Worm (Caenorhabditis elegans) whole organism, late embryonic: ENCODE measurements around the gene Y43F8B.10.

Experiments used
- C38D4.7 ChIP-seq: fragments of 200-800 bp; sonication (Bioruptor generic); optimal IDR thresholded peaks from 2 replicates; lab custom pipeline; 2018; ENCODE audit warnings: mild to moderate bottlenecking, missing genetic modification characterization, moderate library complexity, missing compliant biosample characterization
- K02D7.2 ChIP-seq: sonication (generic microtip); optimal IDR thresholded peaks from 2 replicates; lab custom pipeline; 2017; ENCODE audit warnings: mild to moderate bottlenecking, missing genetic modification characterization, missing compliant biosample characterization
- T23F11.4 ChIP-seq: fragments of 200-800 bp; sonication (Bioruptor generic); optimal IDR thresholded peaks from 2 replicates; lab custom pipeline; 2018; ENCODE audit warnings: mild to moderate bottlenecking, missing genetic modification characterization, missing compliant biosample characterization
- Y22D7AL.16 ChIP-seq: sonication (generic microtip); optimal IDR thresholded peaks from 2 replicates; lab custom pipeline; 2016; ENCODE audit warnings: missing genetic modification characterization, missing compliant biosample characterization
- ama-1 ChIP-seq: fragments of 150-350 bp; optimal IDR thresholded peaks from 2 replicates; lab custom pipeline; 2014
- ceh-14 ChIP-seq: sonication (generic microtip); optimal IDR thresholded peaks from 2 replicates; lab custom pipeline; 2016; ENCODE audit warnings: missing genotype, missing genetic modification characterization, missing compliant biosample characterization
- ceh-19 ChIP-seq: fragments of 200-800 bp; sonication (Bioruptor generic); optimal IDR thresholded peaks from 2 replicates; lab custom pipeline; 2018; ENCODE audit warnings: mild to moderate bottlenecking, missing genetic modification characterization, missing compliant biosample characterization
- ceh-2 ChIP-seq: sonication (generic microtip); optimal IDR thresholded peaks from 2 replicates; lab custom pipeline; 2016; ENCODE audit warnings: missing genotype, missing genetic modification characterization, missing compliant biosample characterization
- ceh-45 ChIP-seq: fragments of 200-800 bp; sonication (Bioruptor generic); IDR thresholded peaks from 2 replicates; pipeline ENCODE4 v1.3.6; 2022; ENCODE audit warnings: missing genetic modification reagents, missing genetic modification characterization, missing compliant biosample characterization
- ceh-48 ChIP-seq: sonication (generic microtip); optimal IDR thresholded peaks from 2 replicates; lab custom pipeline; 2016; ENCODE audit warnings: missing genetic modification characterization, inconsistent platforms, missing compliant biosample characterization
- ceh-6 ChIP-seq: fragments of 200-800 bp; sonication (Bioruptor generic); optimal IDR thresholded peaks from 2 replicates; lab custom pipeline; 2018; ENCODE audit warnings: mild to moderate bottlenecking, missing genetic modification characterization, missing compliant biosample characterization
- che-1 ChIP-seq: sonication (generic microtip); optimal IDR thresholded peaks from 2 replicates; lab custom pipeline; 2016; ENCODE audit warnings: mild to moderate bottlenecking, missing genetic modification characterization, missing compliant biosample characterization
- dmd-4 ChIP-seq: sonication (generic microtip); optimal IDR thresholded peaks from 2 replicates; lab custom pipeline; 2016; ENCODE audit warnings: borderline replicate concordance, missing genetic modification characterization, missing compliant biosample characterization
- elt-2 ChIP-seq: sonication (generic microtip); optimal IDR thresholded peaks from 2 replicates; lab custom pipeline; 2016; ENCODE audit warnings: missing genetic modification reagents, missing genetic modification characterization, missing compliant biosample characterization
- eyg-1 ChIP-seq: sonication (generic microtip); optimal IDR thresholded peaks from 2 replicates; lab custom pipeline; 2016; ENCODE audit warnings: missing genotype, missing genetic modification characterization, missing compliant biosample characterization
- fax-1 ChIP-seq: sonication (generic microtip); optimal IDR thresholded peaks from 2 replicates; lab custom pipeline; 2016; ENCODE audit warnings: missing genotype, missing genetic modification characterization, missing compliant biosample characterization
- gmeb-2 ChIP-seq: sonication (generic microtip); optimal IDR thresholded peaks from 2 replicates; lab custom pipeline; 2016; ENCODE audit warnings: missing genetic modification characterization, inconsistent platforms, missing compliant biosample characterization
- hlh-15 ChIP-seq: sonication (generic microtip); optimal IDR thresholded peaks from 2 replicates; lab custom pipeline; 2016; ENCODE audit warnings: missing genetic modification characterization, missing compliant biosample characterization
- hlh-6 ChIP-seq: sonication (generic microtip); optimal IDR thresholded peaks from 2 replicates; lab custom pipeline; 2016; ENCODE audit warnings: missing genotype, missing genetic modification characterization, missing compliant biosample characterization
- nfya-1 ChIP-seq: sonication (generic microtip); optimal IDR thresholded peaks from 2 replicates; lab custom pipeline; 2017; ENCODE audit warnings: missing genetic modification characterization, mild to moderate bottlenecking, missing compliant biosample characterization, antibody characterized with exemption, moderate library complexity
- odd-2 ChIP-seq: sonication (generic microtip); optimal IDR thresholded peaks from 2 replicates; lab custom pipeline; 2017; ENCODE audit warnings: antibody characterized with exemption, mild to moderate bottlenecking, missing genetic modification characterization, missing compliant biosample characterization
- pat-9 ChIP-seq: fragments of 200-800 bp; sonication (Bioruptor generic); optimal IDR thresholded peaks from 2 replicates; lab custom pipeline; 2018; ENCODE audit warnings: mild to moderate bottlenecking, missing genetic modification characterization, moderate library complexity, missing compliant biosample characterization
- pax-1 ChIP-seq: fragments of 150-350 bp; optimal IDR thresholded peaks from 2 replicates; lab custom pipeline; 2014; ENCODE audit warnings: missing biosample characterization, missing genetic modification characterization
- pqm-1 ChIP-seq: sonication (generic microtip); optimal IDR thresholded peaks from 2 replicates; lab custom pipeline; 2016; ENCODE audit warnings: missing genetic modification characterization, missing compliant biosample characterization
- ref-2 ChIP-seq: sonication (generic microtip); optimal IDR thresholded peaks from 2 replicates; lab custom pipeline; 2016; ENCODE audit warnings: missing genetic modification characterization, missing compliant biosample characterization
- rnt-1 ChIP-seq: sonication (generic microtip); optimal IDR thresholded peaks from 2 replicates; lab custom pipeline; 2016; ENCODE audit warnings: missing genetic modification characterization, missing compliant biosample characterization
- sdc-2 ChIP-seq: sonication (generic microtip); optimal IDR thresholded peaks from 2 replicates; lab custom pipeline; 2016; ENCODE audit warnings: missing genotype, missing genetic modification characterization, missing compliant biosample characterization
- sox-2 ChIP-seq: fragments of 200-800 bp; sonication (Bioruptor generic); IDR thresholded peaks from 2 replicates; pipeline ENCODE4 v1.3.6; 2022; ENCODE audit warnings: missing genetic modification reagents, missing genetic modification characterization, missing compliant biosample characterization
- ttx-3 ChIP-seq: sonication (generic microtip); optimal IDR thresholded peaks from 2 replicates; lab custom pipeline; 2016; ENCODE audit warnings: missing genetic modification reagents, missing genetic modification characterization, missing compliant biosample characterization
- unc-42 ChIP-seq: sonication (generic microtip); optimal IDR thresholded peaks from 2 replicates; lab custom pipeline; 2016; ENCODE audit warnings: missing genotype, missing genetic modification characterization, missing compliant biosample characterization
- unc-55 ChIP-seq: sonication (generic microtip); optimal IDR thresholded peaks from 2 replicates; lab custom pipeline; 2017; ENCODE audit warnings: missing biosample characterization, missing genetic modification reagents, missing genetic modification characterization
- ztf-16 ChIP-seq: sonication (generic microtip); optimal IDR thresholded peaks from 2 replicates; lab custom pipeline; 2017; ENCODE audit warnings: missing genetic modification characterization, missing compliant biosample characterization

Gene Y43F8B.10

DNA sequence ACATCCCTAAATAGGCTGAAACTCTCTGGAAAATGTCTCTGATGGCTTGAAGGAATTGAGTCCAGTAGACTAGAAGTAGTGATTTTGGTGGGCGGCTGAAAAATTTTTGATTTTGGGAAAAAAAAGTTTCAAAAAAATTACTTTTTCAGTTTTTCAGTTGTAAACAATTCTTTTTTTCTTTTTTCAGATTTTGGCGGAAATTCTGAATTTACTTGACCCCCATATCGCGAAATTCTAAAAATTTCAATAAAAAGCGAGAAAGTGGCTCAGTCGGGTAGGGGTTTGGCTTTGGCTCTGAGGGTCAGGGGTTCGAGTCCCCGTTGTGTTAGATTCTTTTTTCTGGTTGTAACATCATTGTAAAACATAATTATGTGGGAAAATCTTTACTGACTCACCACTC is 43.2 kb upstream of the Y43F8B.10 start, which contains the start of gene srw-85:
Gene srw-85 (minus strand): TSS at position 101 of the 400 bp plus-strand sequence.
- TF ChIP-seq unc-42 (tag; lab: Kevin White, UChicago) (no peak), eyg-1 (tag; lab: Kevin White, UChicago) (no peak), ceh-2 (tag; lab: Kevin White, UChicago) (no peak), odd-2 (tag; lab: Kevin White, UChicago) (no peak), T23F11.4 (GFP tag; lab: Kevin White, UChicago) (no peak), ceh-19 (GFP tag; lab: Kevin White, UChicago) (no peak)

DNA sequence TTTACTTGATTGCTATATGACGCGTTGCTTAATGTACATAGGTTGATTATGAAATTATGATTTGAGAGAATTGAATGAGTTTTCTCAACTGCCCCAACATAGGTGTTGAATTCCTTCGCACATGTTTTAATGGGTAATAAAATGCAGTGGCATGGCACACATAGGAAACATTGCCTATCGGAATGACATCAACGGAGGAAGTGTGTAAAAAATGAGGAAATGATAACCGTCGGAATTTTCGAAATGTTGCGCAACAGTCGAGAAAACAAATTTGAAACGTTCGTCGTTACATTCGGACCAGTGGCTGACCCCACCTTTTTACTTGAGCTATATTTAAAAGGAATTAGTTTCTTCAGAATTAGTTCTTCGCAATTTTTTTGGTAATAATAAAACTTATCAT is 42.2 kb upstream of the Y43F8B.10 start:
- TF ChIP-seq ceh-48 (tag; lab: Kevin White, UChicago) = no peak

DNA sequence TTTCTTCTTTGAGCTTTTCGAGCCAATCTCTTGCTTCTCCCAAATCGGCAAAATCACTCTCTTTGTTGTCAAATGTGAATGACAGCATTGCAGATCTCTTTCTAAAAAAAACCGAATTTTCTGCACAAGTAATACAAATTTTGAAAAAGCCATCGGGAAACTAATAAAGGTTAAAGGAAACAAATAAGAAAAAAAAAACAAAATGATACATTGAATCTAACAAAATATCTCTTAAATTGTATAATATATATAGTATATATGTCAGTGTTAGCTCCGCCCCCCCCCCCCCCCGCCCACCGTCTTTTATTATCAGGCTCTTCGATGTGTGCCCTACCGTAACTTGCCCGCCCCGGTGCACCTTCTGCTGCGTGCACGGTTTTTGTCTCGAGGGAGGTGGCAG is 41.3 kb upstream of the Y43F8B.10 start, which contains the start of gene C25F9.11:
Gene C25F9.11 (minus strand): TSS at position 101 of the 400 bp plus-strand sequence.
- TF ChIP-seq rnt-1 (tag; lab: Kevin White, UChicago) (no peak), ttx-3 (no peak), ama-1 (lab: Kevin White, UChicago) (no peak), che-1 (no peak), gmeb-2 (tag; lab: Kevin White, UChicago) (no peak), C38D4.7 (no peak), ceh-45 (GFP tag; lab: Robert Waterston, UW) (no peak), elt-2 (tag; lab: Kevin White, UChicago) (no peak), pat-9 (no peak), sox-2 (GFP tag; lab: Robert Waterston, UW) (no peak), fax-1 (tag; lab: Kevin White, UChicago) (no peak), pqm-1 (tag; lab: Kevin White, UChicago) (no peak), pax-1 (tag; lab: Kevin White, UChicago) (no peak)

DNA sequence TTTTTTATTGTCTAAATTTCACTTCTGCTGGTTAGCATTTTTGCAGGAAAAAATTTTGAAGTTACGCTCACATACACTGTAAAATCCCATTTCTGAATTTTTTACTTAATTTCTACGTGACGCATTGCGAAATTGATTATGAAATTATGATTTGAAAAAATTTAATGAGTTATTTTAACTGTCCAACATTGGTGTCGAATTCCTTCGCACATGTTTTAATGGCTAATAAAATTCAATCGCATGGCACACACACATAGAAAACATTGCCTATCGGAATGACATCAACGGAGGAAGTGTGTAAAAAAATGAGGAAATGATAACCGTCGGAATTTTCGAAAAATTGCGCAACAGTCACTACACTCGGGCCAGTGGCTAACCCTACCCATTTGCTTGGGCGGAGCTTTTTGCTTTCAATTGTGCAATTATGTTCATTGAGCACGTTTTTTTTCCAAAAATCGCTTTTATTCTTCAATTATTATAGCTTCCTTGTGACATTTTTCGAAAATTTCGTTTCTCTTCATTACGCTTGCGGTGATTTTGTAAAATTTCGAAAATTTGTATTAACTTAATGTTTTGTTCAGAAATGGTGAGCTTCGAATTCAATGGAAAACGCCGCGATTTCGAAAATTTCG is 40.3 kb upstream of the Y43F8B.10 start, which contains the start of gene C25F9.16:
Gene C25F9.16 (plus strand): TSS at position 582 of the 632 bp plus-strand sequence.
- no peak for TF ChIP-seq ref-2 (tag; lab: Kevin White, UChicago)
- no peak for TF ChIP-seq fax-1 (tag; lab: Kevin White, UChicago)
- no peak for TF ChIP-seq ceh-48 (tag; lab: Kevin White, UChicago)
- TF ChIP-seq, all 69 proteins: peak for 0

DNA sequence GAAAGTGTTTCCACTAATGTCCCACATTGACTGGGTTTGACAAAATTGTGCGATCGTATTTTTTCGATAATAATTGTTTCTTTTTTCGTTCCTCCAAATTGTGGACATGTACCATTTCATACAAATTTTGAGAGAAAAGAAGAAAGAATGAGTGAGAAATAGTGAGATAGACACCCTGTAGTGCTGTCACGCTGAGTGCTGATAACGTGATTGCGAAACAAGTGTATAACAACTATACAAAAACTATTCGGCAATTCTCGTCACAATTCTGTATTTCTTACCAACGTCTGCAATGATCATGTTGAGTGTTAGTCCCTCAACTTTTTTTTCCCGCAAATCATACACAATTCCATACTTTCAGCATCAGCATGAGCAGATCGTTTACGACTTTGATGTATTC is 38.0 kb upstream of the Y43F8B.10 start, which contains the start of gene C25F9.14:
Gene C25F9.14 (plus strand): TSS at position 178 of the 400 bp plus-strand sequence.
- TF ChIP-seq sdc-2 (tag; lab: Kevin White, UChicago) = no peak
- TF ChIP-seq Y22D7AL.16 (tag; lab: Kevin White, UChicago) = no peak
- no peak for TF ChIP-seq dmd-4 (tag; lab: Kevin White, UChicago)
- no peak for TF ChIP-seq ztf-16 (tag; lab: Kevin White, UChicago)
- no peak for TF ChIP-seq unc-55 (GFP tag; lab: Kevin White, UChicago)
- no peak for TF ChIP-seq hlh-15 (tag; lab: Kevin White, UChicago)
- TF ChIP-seq T23F11.4 (GFP tag; lab: Kevin White, UChicago) = no peak
- TF ChIP-seq hlh-6 (tag; lab: Kevin White, UChicago) = no peak

DNA sequence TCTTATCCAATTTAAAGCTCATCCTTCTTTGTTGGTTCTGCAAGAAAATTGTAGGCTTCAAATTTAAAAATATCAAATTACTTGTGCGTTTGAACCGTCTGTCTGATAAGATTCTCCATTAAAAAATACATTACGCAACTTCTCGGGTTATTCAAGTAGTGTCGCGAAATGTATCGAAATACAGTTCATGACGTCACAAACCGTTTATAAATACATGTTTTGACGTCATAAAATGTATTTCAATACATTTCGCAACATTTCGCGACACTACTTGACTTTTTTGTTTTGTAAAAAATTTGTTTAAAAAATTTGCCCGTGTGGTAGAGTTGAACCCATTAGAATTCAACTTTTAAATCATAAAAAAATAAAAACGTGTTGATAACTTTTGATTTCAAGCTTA is 30.7 kb upstream of the Y43F8B.10 start:
- TF ChIP-seq rnt-1 (tag; lab: Kevin White, UChicago) (no peak), ceh-14 (tag; lab: Kevin White, UChicago) (no peak), ceh-2 (tag; lab: Kevin White, UChicago) (no peak), ceh-48 (tag; lab: Kevin White, UChicago) (no peak), eyg-1 (tag; lab: Kevin White, UChicago) (no peak), dmd-4 (tag; lab: Kevin White, UChicago) (no peak), ceh-6 (no peak), K02D7.2 (tag; lab: Kevin White, UChicago) (no peak), gmeb-2 (tag; lab: Kevin White, UChicago) (no peak), ceh-19 (GFP tag; lab: Kevin White, UChicago) (no peak), nfya-1 (no peak)
